Fruit fly (Drosophila melanogaster) whole organism, pupa: Measurements from ENCODE around the gene RpL4.
A peak's percentile ranks its signal among the peaks of the same experiment; 100 is the strongest.

Experiments
- CG10348 ChIP-seq: fragments of 200-800 bp; sonication (Bioruptor generic); IDR thresholded peaks from 2 replicates; pipeline ENCODE4 v1.3.6; 2022; ENCODE audit warnings: missing biosample characterization, missing genetic modification characterization
- CG12605 ChIP-seq: fragments of 200-800 bp; sonication (Bioruptor generic); IDR thresholded peaks from 2 replicates; pipeline ENCODE4 v1.3.6; 2022; ENCODE audit warnings: missing biosample characterization, missing genetic modification characterization
- CG13204 ChIP-seq: fragments of 200-800 bp; sonication (Bioruptor generic); optimal IDR thresholded peaks from 2 replicates; lab custom pipeline; 2018; ENCODE audit warnings: missing biosample characterization, mild to moderate bottlenecking, missing genetic modification characterization, moderate library complexity
- CG14655 ChIP-seq: fragments of 200-800 bp; sonication (Bioruptor generic); optimal IDR thresholded peaks from 3 replicates; lab custom pipeline; 2017; ENCODE audit warnings: mild to moderate bottlenecking, missing biosample characterization, missing genetic modification reagents, missing genetic modification characterization
- CG15710 ChIP-seq: fragments of 200-800 bp; sonication (Bioruptor generic); optimal IDR thresholded peaks from 2 replicates; lab custom pipeline; 2018; ENCODE audit warnings: missing biosample characterization, mild to moderate bottlenecking, missing genetic modification characterization, moderate library complexity
- CG17806 ChIP-seq: fragments of 200-800 bp; sonication (Bioruptor generic); optimal IDR thresholded peaks from 2 replicates; lab custom pipeline; 2018; ENCODE audit warnings: missing biosample characterization, mild to moderate bottlenecking, missing genetic modification characterization, moderate library complexity
- CG32121 ChIP-seq: fragments of 200-800 bp; sonication (Bioruptor generic); IDR thresholded peaks from 2 replicates; pipeline ENCODE4 v1.3.6; 2022; ENCODE audit warnings: missing biosample characterization, missing genetic modification characterization
- CG34367 ChIP-seq: fragments of 200-800 bp; sonication (Bioruptor generic); optimal IDR thresholded peaks from 2 replicates; lab custom pipeline; 2018; ENCODE audit warnings: missing biosample characterization, mild to moderate bottlenecking, missing genetic modification characterization
- CG4496 ChIP-seq: fragments of 200-800 bp; sonication (Bioruptor generic); IDR thresholded peaks from 3 replicates; pipeline ENCODE4 v1.3.6; 2022; ENCODE audit warnings: missing biosample characterization, missing genetic modification characterization
- CG8159 ChIP-seq: fragments of 200-800 bp; sonication (Bioruptor generic); optimal IDR thresholded peaks from 3 replicates; lab custom pipeline; 2018; ENCODE audit warnings: missing biosample characterization, mild to moderate bottlenecking, missing genetic modification characterization, moderate library complexity
- CG8301 ChIP-seq: fragments of 200-800 bp; sonication (Bioruptor generic); optimal IDR thresholded peaks from 2 replicates; lab custom pipeline; 2018; ENCODE audit warnings: missing biosample characterization, mild to moderate bottlenecking, missing genetic modification characterization
- CG9948 ChIP-seq: fragments of 200-800 bp; sonication (Bioruptor generic); optimal IDR thresholded peaks from 2 replicates; lab custom pipeline; 2018; ENCODE audit warnings: missing biosample characterization, mild to moderate bottlenecking, missing genetic modification characterization, moderate library complexity
- D1 ChIP-seq: fragments of 200-800 bp; sonication (Bioruptor generic); optimal IDR thresholded peaks from 2 replicates; lab custom pipeline; 2018; ENCODE audit warnings: missing biosample characterization, mild to moderate bottlenecking, missing genetic modification characterization, moderate library complexity
- EcR ChIP-seq: fragments of 200-800 bp; sonication (Bioruptor generic); optimal IDR thresholded peaks from 3 replicates; lab custom pipeline; 2019; ENCODE audit warnings: missing biosample characterization, missing genetic modification characterization, mild to moderate bottlenecking, moderate library complexity, missing genetic modification reagents
- Ets98B ChIP-seq: fragments of 200-800 bp; sonication (Bioruptor generic); IDR thresholded peaks from 2 replicates; pipeline ENCODE4 v1.3.6; 2022; ENCODE audit warnings: missing biosample characterization, missing genetic modification characterization
- Pif1A ChIP-seq: fragments of 200-800 bp; sonication (Bioruptor generic); optimal IDR thresholded peaks from 3 replicates; lab custom pipeline; 2016; ENCODE audit warnings: missing biosample characterization, missing genetic modification characterization
- Pif1B ChIP-seq: fragments of 200-800 bp; sonication (Bioruptor generic); optimal IDR thresholded peaks from 3 replicates; lab custom pipeline; 2016; ENCODE audit warnings: missing biosample characterization, missing genetic modification characterization
- Snoo ChIP-seq: fragments of 200-800 bp; sonication (Bioruptor generic); optimal IDR thresholded peaks from 3 replicates; lab custom pipeline; 2017; ENCODE audit warnings: missing biosample characterization, mild to moderate bottlenecking, missing genetic modification characterization, inconsistent platforms
- fd96Ca ChIP-seq: fragments of 200-800 bp; sonication (Bioruptor generic); IDR thresholded peaks from 3 replicates; pipeline ENCODE4 v1.3.6; 2022; ENCODE audit warnings: missing biosample characterization, missing genetic modification characterization
- gl ChIP-seq: fragments of 200-800 bp; sonication (Bioruptor generic); optimal IDR thresholded peaks from 2 replicates; lab custom pipeline; 2018; ENCODE audit warnings: missing biosample characterization, mild to moderate bottlenecking, missing genetic modification characterization
- rn ChIP-seq: fragments of 200-800 bp; sonication (Bioruptor generic); IDR thresholded peaks from 2 replicates; pipeline ENCODE4 v1.3.6; 2022; ENCODE audit warnings: missing biosample characterization, missing genetic modification characterization

Gene RpL4

dm6 chr3R:27937752-27938694, 15.4 kb downstream of the RpL4 start, which contains the start of the genes NSD and BOD1:
NSD (minus strand) TSS chr3R:27937853.
BOD1 (plus strand) TSS chr3R:27938245.
- TF ChIP-seq gl (tag; lab: Kevin White, UChicago), result no peak
- no peak for TF ChIP-seq CG13204 (GFP tag; lab: Kevin White, UChicago)
- TF ChIP-seq EcR (GFP tag; lab: Kevin White, UChicago), result no peak
- peak; percentile 14 for TF ChIP-seq CG15710 (tag; lab: Kevin White, UChicago)
- TF ChIP-seq Ets98B (GFP tag; lab: Robert Waterston, UW), result peak; percentile 54
- TF ChIP-seq Snoo (tag; lab: Kevin White, UChicago), result peak; percentile 16
- TF ChIP-seq CG14655 (GFP tag; lab: Kevin White, UChicago), result no peak
- no peak for TF ChIP-seq Pif1B (GFP tag; lab: Kevin White, UChicago)
- no peak for TF ChIP-seq CG8159 (tag; lab: Kevin White, UChicago)
- TF ChIP-seq CG10348 (GFP tag; lab: Robert Waterston, UW), result no peak
- peak; percentile 4 for TF ChIP-seq CG9948
- TF ChIP-seq rn, result no peak
- TF ChIP-seq CG4496 (GFP tag; lab: Robert Waterston, UW), result peak; percentile 46; the same call in 2 of the 3 replicates
- no peak for TF ChIP-seq CG12605
- peak; percentile 44 for TF ChIP-seq CG17806
- no peak for TF ChIP-seq CG34367 (tag; lab: Kevin White, UChicago)
- peak; percentile 65; the same call in 2 of the 3 replicates for TF ChIP-seq fd96Ca (GFP tag; lab: Robert Waterston, UW)
- TF ChIP-seq CG32121 (GFP tag; lab: Robert Waterston, UW), result no peak
- TF ChIP-seq D1, result no peak
- TF ChIP-seq CG8301 (tag; lab: Kevin White, UChicago), result no peak
- TF ChIP-seq Pif1A (GFP tag; lab: Kevin White, UChicago), result no peak

DNA sequence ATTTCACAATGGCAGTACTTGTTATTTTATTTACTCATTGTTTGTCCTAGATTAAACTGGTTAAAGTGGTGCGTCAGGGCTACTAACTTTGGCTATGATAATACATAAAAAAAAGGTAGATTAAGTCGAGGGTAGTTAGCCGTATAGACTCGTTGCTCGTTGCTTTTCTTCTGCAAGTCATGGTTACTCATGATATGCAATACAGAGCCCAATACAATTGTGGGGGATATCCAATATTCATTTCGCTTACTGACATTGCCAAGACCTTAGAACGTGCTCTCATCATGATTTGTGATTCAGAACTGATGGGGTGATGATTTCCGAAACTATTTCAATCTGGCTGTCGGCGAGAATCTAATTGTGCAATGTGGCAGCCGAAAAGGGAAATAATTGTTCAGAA, 22.8 kb downstream of the RpL4 start:
- TF ChIP-seq CG10348 (GFP tag; lab: Robert Waterston, UW) (no peak), CG34367 (tag; lab: Kevin White, UChicago) (no peak), CG14655 (GFP tag; lab: Kevin White, UChicago) (no peak), Ets98B (GFP tag; lab: Robert Waterston, UW) (no peak), CG13204 (GFP tag; lab: Kevin White, UChicago) (no peak), CG17806 (no peak), fd96Ca (GFP tag; lab: Robert Waterston, UW) (no peak), EcR (GFP tag; lab: Kevin White, UChicago) (no peak), gl (tag; lab: Kevin White, UChicago) (no peak), CG32121 (GFP tag; lab: Robert Waterston, UW) (no peak), CG15710 (tag; lab: Kevin White, UChicago) (no peak), CG12605 (no peak), Pif1B (GFP tag; lab: Kevin White, UChicago) (no peak)
- TF ChIP-seq, all 21 proteins: peak for 0

- TF ChIP-seq CG8301 (tag; lab: Kevin White, UChicago), result no peak
- no peak for TF ChIP-seq gl (tag; lab: Kevin White, UChicago)
- no peak for TF ChIP-seq CG9948
- no peak for TF ChIP-seq CG17806
- no peak for TF ChIP-seq D1
- no peak for TF ChIP-seq Snoo (tag; lab: Kevin White, UChicago)
- no peak for TF ChIP-seq EcR (GFP tag; lab: Kevin White, UChicago)
- TF ChIP-seq CG14655 (GFP tag; lab: Kevin White, UChicago), result no peak
- TF ChIP-seq Pif1A (GFP tag; lab: Kevin White, UChicago), result no peak
- TF ChIP-seq CG10348 (GFP tag; lab: Robert Waterston, UW), result no peak
- TF ChIP-seq CG34367 (tag; lab: Kevin White, UChicago), result no peak
- TF ChIP-seq CG15710 (tag; lab: Kevin White, UChicago), result no peak
- no peak for TF ChIP-seq CG32121 (GFP tag; lab: Robert Waterston, UW)
- no peak for TF ChIP-seq fd96Ca (GFP tag; lab: Robert Waterston, UW)
- no peak for TF ChIP-seq CG4496 (GFP tag; lab: Robert Waterston, UW)
- no peak for TF ChIP-seq CG8159 (tag; lab: Kevin White, UChicago)
- TF ChIP-seq, all 21 proteins: peak for 0
These were observed 24.1 kb downstream of the RpL4 start for dm6 chr3R:27946555-27947204.

- TF ChIP-seq CG4496 (GFP tag; lab: Robert Waterston, UW) (no peak), CG10348 (GFP tag; lab: Robert Waterston, UW) (no peak), CG9948 (no peak), Snoo (tag; lab: Kevin White, UChicago) (no peak), Pif1B (GFP tag; lab: Kevin White, UChicago) (no peak), fd96Ca (GFP tag; lab: Robert Waterston, UW) (no peak), rn (no peak), D1 (no peak), gl (tag; lab: Kevin White, UChicago) (no peak), CG34367 (tag; lab: Kevin White, UChicago) (no peak), CG8301 (tag; lab: Kevin White, UChicago) (no peak), CG12605 (no peak), Ets98B (GFP tag; lab: Robert Waterston, UW) (no peak), CG8159 (tag; lab: Kevin White, UChicago) (no peak), CG17806 (no peak), Pif1A (GFP tag; lab: Kevin White, UChicago) (no peak), EcR (GFP tag; lab: Kevin White, UChicago) (no peak)
These were observed 25.1 kb downstream of the RpL4 start, which contains the start of gene mfrn for dm6 chr3R:27947682-27948245. mfrn (minus strand) TSS chr3R:27948021.
